Worm (Caenorhabditis elegans) whole organism, young adult: ENCODE measurements around the gene glb-14.

ENCODE experiments used
- D2030.7 ChIP-seq: fragments of 200-800 bp; sonication (Bioruptor generic); IDR thresholded peaks from 2 replicates; pipeline ENCODE4 v1.3.6; 2022; ENCODE audit warnings: missing genetic modification reagents, missing genetic modification characterization, missing compliant biosample characterization
- ama-1 ChIP-seq, 3 experiments: fragments of 150-350 bp in 1 of 3; sonication (generic microtip) in 2 of 3; optimal IDR thresholded peaks; 2 replicates each; lab custom pipeline; 2014 to 2018; ENCODE audit warnings: missing biosample characterization in 2 of 3, missing genetic modification characterization in 2 of 3, missing genetic modification reagents in 2 of 3
- efl-1 ChIP-seq: fragments of 150-350 bp; optimal IDR thresholded peaks from 2 replicates; lab custom pipeline; 2014; ENCODE audit warnings: missing biosample characterization, missing genetic modification reagents, missing genetic modification characterization
- snpc-4 ChIP-seq, 5 experiments: fragments of 150-350 bp in 1 of 5; sonication (generic microtip) in 4 of 5; optimal IDR thresholded peaks; 2 replicates each; lab custom pipeline; 2014 to 2018; ENCODE audit warnings: missing genetic modification characterization in 5 of 5, missing biosample characterization in 3 of 5, antibody characterized with exemption in 2 of 5, mild to moderate bottlenecking in 2 of 5, missing compliant biosample characterization in 2 of 5, missing genotype in 2 of 5, moderate library complexity in 2 of 5, missing genetic modification reagents in 1 of 5

DNA sequence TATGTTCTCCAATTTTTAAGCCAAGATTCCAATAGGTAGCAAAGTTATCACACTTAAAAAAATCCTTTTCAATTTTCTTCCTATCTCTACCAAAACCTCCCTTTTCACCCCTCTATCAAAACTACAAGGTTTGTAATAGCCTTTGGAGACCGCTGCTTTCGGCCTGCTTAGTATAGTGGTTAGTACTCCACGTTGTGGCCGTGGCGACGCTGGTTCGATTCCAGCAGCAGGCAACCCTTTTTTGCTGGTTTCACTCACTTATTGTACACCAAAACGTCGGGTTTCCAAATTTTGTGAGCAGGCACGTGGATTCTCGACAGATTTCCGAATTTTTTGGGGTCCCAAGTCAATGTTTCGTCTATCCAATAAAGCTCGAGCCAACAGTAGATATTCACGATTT lies 9.1 kb upstream of the glb-14 start:
- no peak for TF ChIP-seq efl-1
- TF ChIP-seq D2030.7 (GFP tag; lab: Robert Waterston, UW) = peak; percentile 52
- TF ChIP-seq snpc-4 (GFP tag; optimal IDR thresholded peaks at IDR 0.05; lab: Kevin White, UChicago) = no peak
- peak in 2 of 4 experiments; percentile 20 to 57 for TF ChIP-seq snpc-4 (tag; optimal IDR thresholded peaks at IDR 0.05; lab: Kevin White, UChicago)
- no peak for TF ChIP-seq ama-1 (optimal IDR thresholded peaks at IDR 0.05; lab: Kevin White, UChicago)
- no peak for TF ChIP-seq ama-1 (GFP tag; optimal IDR thresholded peaks at IDR 0.05; lab: Kevin White, UChicago)
